Fruit fly (Drosophila melanogaster) whole organism, wandering third instar larva: ENCODE data around the gene CG42814.
A peak's percentile ranks its signal among the peaks of the same experiment; 100 is the strongest.

Experiments
- Abd-B ChIP-seq: fragments of >200 bp; optimal IDR thresholded peaks from 2 replicates; lab custom pipeline; 2017; ENCODE audit warnings: missing biosample characterization, missing genetic modification characterization
- CG32264 ChIP-seq: fragments of 200-800 bp; sonication (Bioruptor generic); optimal IDR thresholded peaks from 2 replicates; lab custom pipeline; 2016; ENCODE audit warnings: missing biosample characterization, missing genetic modification characterization
- Dfd ChIP-seq: fragments of >200 bp; optimal IDR thresholded peaks from 2 replicates; lab custom pipeline; 2017; ENCODE audit warnings: missing biosample characterization, missing genetic modification characterization
- Dif ChIP-seq: fragments of 200-275, 200-300 bp; sonication (Bioruptor generic); optimal IDR thresholded peaks from 2 replicates; lab custom pipeline; 2018; ENCODE audit warnings: missing biosample characterization, missing genetic modification characterization; ENCODE audit not compliant: partially characterized antibody
- GATAd ChIP-seq: sonication (Bioruptor generic); optimal IDR thresholded peaks from 2 replicates; lab custom pipeline; 2016; ENCODE audit warnings: missing biosample characterization, missing genetic modification characterization
- HLH106 ChIP-seq: fragments of 200-800 bp; optimal IDR thresholded peaks from 3 replicates; lab custom pipeline; 2019; ENCODE audit warnings: missing biosample characterization, mild to moderate bottlenecking, missing genetic modification characterization, moderate library complexity
- Hr78 ChIP-seq: fragments of >200 bp; optimal IDR thresholded peaks from 2 replicates; lab custom pipeline; 2017; ENCODE audit warnings: missing biosample characterization, missing genetic modification characterization
- Hr83 ChIP-seq: fragments of 200-300 bp; sonication (Bioruptor generic); optimal IDR thresholded peaks from 2 replicates; lab custom pipeline; 2016; ENCODE audit warnings: missing biosample characterization, mild to moderate bottlenecking, missing genetic modification characterization, moderate library complexity; ENCODE audit not compliant: poor library complexity, severe bottlenecking
- Mio ChIP-seq: sonication (Bioruptor generic); optimal IDR thresholded peaks from 2 replicates; lab custom pipeline; 2016; ENCODE audit warnings: missing biosample characterization, missing genetic modification characterization
- Myc ChIP-seq: fragments of >200 bp; optimal IDR thresholded peaks from 2 replicates; lab custom pipeline; 2017
- N ChIP-seq: fragments of >200 bp; optimal IDR thresholded peaks from 2 replicates; lab custom pipeline; 2018; ENCODE audit warnings: missing biosample characterization, missing external identifiers, missing genetic modification characterization
- OdsH ChIP-seq: fragments of 200-800 bp; sonication (Bioruptor generic); optimal IDR thresholded peaks from 2 replicates; lab custom pipeline; 2016; ENCODE audit warnings: missing biosample characterization, mild to moderate bottlenecking, missing genetic modification characterization
- Rel ChIP-seq, 2 experiments: fragments of 200-800 bp; sonication (Bioruptor generic) in 1 of 2; optimal IDR thresholded peaks; 2 replicates in 1 of 2; 3 replicates in 1 of 2; lab custom pipeline; 2016 to 2019; ENCODE audit warnings: mild to moderate bottlenecking in 2 of 2, missing biosample characterization in 2 of 2, missing genetic modification characterization in 2 of 2, moderate library complexity in 1 of 2
- Vsx2 ChIP-seq: fragments of 200-300, 225-300 bp; sonication (Bioruptor generic); optimal IDR thresholded peaks from 2 replicates; lab custom pipeline; 2018; ENCODE audit warnings: missing biosample characterization, missing genetic modification characterization; ENCODE audit not compliant: partially characterized antibody
- br ChIP-seq: fragments of 200-800 bp; sonication (Bioruptor generic); optimal IDR thresholded peaks from 2 replicates; lab custom pipeline; 2016; ENCODE audit warnings: missing biosample characterization, missing genetic modification characterization
- brk ChIP-seq: fragments of 200-800 bp; sonication (Bioruptor generic); optimal IDR thresholded peaks from 2 replicates; lab custom pipeline; 2016; ENCODE audit warnings: missing biosample characterization, mild to moderate bottlenecking, missing genetic modification characterization
- dsf ChIP-seq: sonication (Bioruptor generic); optimal IDR thresholded peaks from 2 replicates; lab custom pipeline; 2016; ENCODE audit warnings: missing biosample characterization, missing genetic modification characterization, borderline replicate concordance
- ey ChIP-seq: fragments of 200-800 bp; sonication (Bioruptor generic); optimal IDR thresholded peaks from 2 replicates; lab custom pipeline; 2016; ENCODE audit warnings: missing biosample characterization, missing genetic modification characterization
- foxo ChIP-seq, 2 experiments: fragments of 200-800 bp; sonication (Bioruptor generic); optimal IDR thresholded peaks; 2 replicates in 1 of 2; 3 replicates in 1 of 2; lab custom pipeline; 2016 to 2017; ENCODE audit warnings: missing biosample characterization in 2 of 2, missing genetic modification characterization in 2 of 2
- fru ChIP-seq: fragments of 200-800 bp; sonication (Bioruptor generic); optimal IDR thresholded peaks from 3 replicates; lab custom pipeline; 2016; ENCODE audit warnings: missing biosample characterization, mild to moderate bottlenecking, missing genetic modification characterization
- h ChIP-seq: fragments of 200-800 bp; sonication (Bioruptor generic); optimal IDR thresholded peaks from 3 replicates; lab custom pipeline; 2016; ENCODE audit warnings: missing biosample characterization, mild to moderate bottlenecking, missing genetic modification characterization
- lola ChIP-seq: fragments of >200 bp; optimal IDR thresholded peaks from 2 replicates; lab custom pipeline; 2017; ENCODE audit warnings: missing biosample characterization, missing genetic modification characterization
- psq ChIP-seq: fragments of 200-800 bp; sonication (Bioruptor generic); optimal IDR thresholded peaks from 3 replicates; lab custom pipeline; 2017; ENCODE audit warnings: missing biosample characterization, mild to moderate bottlenecking, missing genetic modification characterization, moderate library complexity
- rgr ChIP-seq: fragments of 200-800 bp; sonication (Bioruptor generic); optimal IDR thresholded peaks from 3 replicates; lab custom pipeline; 2016; ENCODE audit warnings: missing biosample characterization, mild to moderate bottlenecking, missing genetic modification characterization
- sage ChIP-seq: fragments of 200-800 bp; sonication (Bioruptor generic); optimal IDR thresholded peaks from 2 replicates; lab custom pipeline; 2016; ENCODE audit warnings: missing biosample characterization, mild to moderate bottlenecking, missing genetic modification characterization
- sv ChIP-seq: fragments of 200-800 bp; sonication (Bioruptor generic); optimal IDR thresholded peaks from 3 replicates; lab custom pipeline; 2016; ENCODE audit warnings: missing biosample characterization, missing genetic modification characterization
- usp ChIP-seq: fragments of >200 bp; optimal IDR thresholded peaks from 2 replicates; lab custom pipeline; 2017; ENCODE audit warnings: missing biosample characterization, missing genetic modification characterization
- woc ChIP-seq: sonication (Bioruptor generic); optimal IDR thresholded peaks from 2 replicates; lab custom pipeline; 2016; ENCODE audit warnings: missing biosample characterization, mild to moderate bottlenecking, missing genetic modification characterization

CG42814 gene

dm6 chr3R:27244742-27245400 is 15.6 kb upstream of the CG42814 start, which contains the start of gene CG18766:
Gene CG18766, minus strand, starts transcription at chr3R:27245249.
- TF ChIP-seq rgr (peak; percentile 31), fru (GFP tag; lab: Kevin White, UChicago) (peak; percentile 6), Rel (GFP tag; optimal IDR thresholded peaks at IDR 0.05; lab: Kevin White, UChicago) (peak; percentile 50), Rel (tag; optimal IDR thresholded peaks at IDR 0.05; lab: Kevin White, UChicago) (peak; percentile 67), Dfd (GFP tag; lab: Kevin White, UChicago) (no peak), Vsx2 (GFP tag; lab: Kevin White, UChicago) (peak; percentile 21), br (GFP tag; lab: Kevin White, UChicago) (peak; percentile 13), foxo (GFP tag; optimal IDR thresholded peaks at IDR 0.05; lab: Kevin White, UChicago) (peak in 1 of 2 experiments; percentile 49), Hr78 (GFP tag; lab: Kevin White, UChicago) (no peak), CG32264 (GFP tag; lab: Kevin White, UChicago) (no peak), OdsH (peak; percentile 3), h (GFP tag; lab: Kevin White, UChicago) (peak; percentile 31), Dif (GFP tag; lab: Kevin White, UChicago) (peak; percentile 66), HLH106 (tag; lab: Kevin White, UChicago) (peak; percentile 20), ey (peak; percentile 32), Hr83 (GFP tag; lab: Kevin White, UChicago) (peak; percentile 79), N (GFP tag; lab: Kevin White, UChicago) (peak; percentile 32), sv (GFP tag; lab: Kevin White, UChicago) (no peak), Abd-B (GFP tag; lab: Kevin White, UChicago) (no peak), psq (peak; percentile 33)
- TF ChIP-seq, all 38 proteins: peak for 14

- no peak for TF ChIP-seq Vsx2 (GFP tag; lab: Kevin White, UChicago)
- no peak for TF ChIP-seq N (GFP tag; lab: Kevin White, UChicago)
- no peak for TF ChIP-seq HLH106 (tag; lab: Kevin White, UChicago)
- TF ChIP-seq Mio: no peak
- TF ChIP-seq ey: no peak
- TF ChIP-seq GATAd (GFP tag; lab: Kevin White, UChicago): no peak
- no peak for TF ChIP-seq woc (GFP tag; lab: Kevin White, UChicago)
- TF ChIP-seq Hr78 (GFP tag; lab: Kevin White, UChicago): no peak
- no peak for TF ChIP-seq Rel (GFP tag; optimal IDR thresholded peaks at IDR 0.05; lab: Kevin White, UChicago)
- no peak for TF ChIP-seq Rel (tag; optimal IDR thresholded peaks at IDR 0.05; lab: Kevin White, UChicago)
- TF ChIP-seq Myc (lab: Kevin White, UChicago): no peak
- TF ChIP-seq dsf: no peak
- TF ChIP-seq lola (GFP tag; lab: Kevin White, UChicago): no peak
- TF ChIP-seq usp (GFP tag; lab: Kevin White, UChicago): no peak
- no peak for TF ChIP-seq rgr
Observed at dm6 chr3R:27244412-27244741, 15.1 kb upstream of the CG42814 start.

- TF ChIP-seq lola (GFP tag; lab: Kevin White, UChicago) (no peak), dsf (no peak), CG32264 (GFP tag; lab: Kevin White, UChicago) (no peak), brk (no peak), Dif (GFP tag; lab: Kevin White, UChicago) (no peak)
- TF ChIP-seq, all 38 proteins: peak for 0
Observed at dm6 chr3R:27240967-27241366, 11.7 kb upstream of the CG42814 start, which contains the start of gene CG17991. Gene CG17991, plus strand, starts transcription at chr3R:27241267.

DNA sequence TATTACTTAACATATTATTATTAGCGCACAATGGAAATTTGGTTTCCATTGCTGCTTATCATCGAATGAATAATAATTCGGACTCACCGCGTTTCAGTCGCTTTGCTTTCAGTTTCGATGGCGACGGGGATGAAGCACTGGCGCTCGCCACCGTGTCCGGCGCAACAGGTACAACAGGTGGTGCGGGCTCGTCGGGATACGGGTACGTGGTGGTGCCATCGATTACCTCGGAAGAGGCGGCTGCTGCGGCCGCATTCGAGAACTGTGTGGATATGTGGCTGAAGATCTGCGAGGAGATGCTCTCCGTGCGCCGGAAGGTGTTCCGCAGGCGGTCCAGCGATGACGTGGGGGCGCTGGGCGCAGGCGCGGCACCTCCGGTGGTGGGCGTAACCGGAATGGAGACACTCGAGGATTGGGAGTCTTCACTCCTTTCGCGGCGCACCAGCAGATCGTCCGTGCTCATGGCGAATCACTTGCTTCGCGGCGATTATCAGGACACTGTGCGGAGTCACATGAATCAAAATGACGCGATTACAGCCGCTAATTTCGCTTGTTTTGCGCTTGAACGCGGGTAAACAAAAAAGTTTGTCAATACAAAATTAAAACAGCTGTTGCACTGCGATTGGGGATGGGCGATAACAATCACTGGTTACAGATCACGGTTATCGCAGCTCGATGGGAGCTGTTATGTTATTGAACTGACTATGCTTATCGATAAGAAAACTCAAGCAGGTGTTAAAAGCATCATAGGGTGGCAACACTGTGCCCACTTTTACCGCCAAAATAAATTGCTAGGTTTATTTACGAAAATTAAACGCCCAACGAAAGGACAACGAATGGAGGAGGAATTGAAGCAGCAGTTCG is 9.4 kb upstream of the CG42814 start, which contains the start of the genes CG31064 and PolA2:
Gene CG31064 (minus strand): TSS at position 648 of the 864 bp plus-strand sequence.
Gene PolA2 (plus strand): TSS at position 726 of the 864 bp plus-strand sequence.
- TF ChIP-seq lola (GFP tag; lab: Kevin White, UChicago) (no peak), sage (GFP tag; lab: Kevin White, UChicago) (no peak), Hr83 (GFP tag; lab: Kevin White, UChicago) (peak; percentile 4), Dfd (GFP tag; lab: Kevin White, UChicago) (no peak), woc (GFP tag; lab: Kevin White, UChicago) (no peak)
